Worm (Caenorhabditis elegans) whole organism, midembryonic: ENCODE results near the gene tmem-258.

Experiments used
- med-1 ChIP-seq: sonication (generic microtip); optimal IDR thresholded peaks from 2 replicates; lab custom pipeline; 2017; ENCODE audit warnings: missing genetic modification characterization, mild to moderate bottlenecking, missing compliant biosample characterization, antibody characterized with exemption, missing genetic modification reagents; ENCODE audit not compliant: insufficient read depth
- ref-1 ChIP-seq: fragments of 200-800 bp; sonication (Bioruptor generic); conservative IDR thresholded peaks from 2 replicates; pipeline ENCODE4 v1.3.6; 2022; ENCODE audit warnings: missing genetic modification reagents, missing genetic modification characterization, missing compliant biosample characterization
- ztf-23 ChIP-seq: fragments of 200-800 bp; sonication (Bioruptor generic); IDR thresholded peaks from 2 replicates; pipeline ENCODE4 v1.3.6; 2022; ENCODE audit warnings: missing genetic modification reagents, missing genetic modification characterization, missing compliant biosample characterization
- ztf-29 ChIP-seq: fragments of 200-800 bp; sonication (Bioruptor generic); IDR thresholded peaks from 2 replicates; pipeline ENCODE4 v1.3.6; 2022; ENCODE audit warnings: missing genetic modification reagents, missing genetic modification characterization, missing compliant biosample characterization

DNA sequence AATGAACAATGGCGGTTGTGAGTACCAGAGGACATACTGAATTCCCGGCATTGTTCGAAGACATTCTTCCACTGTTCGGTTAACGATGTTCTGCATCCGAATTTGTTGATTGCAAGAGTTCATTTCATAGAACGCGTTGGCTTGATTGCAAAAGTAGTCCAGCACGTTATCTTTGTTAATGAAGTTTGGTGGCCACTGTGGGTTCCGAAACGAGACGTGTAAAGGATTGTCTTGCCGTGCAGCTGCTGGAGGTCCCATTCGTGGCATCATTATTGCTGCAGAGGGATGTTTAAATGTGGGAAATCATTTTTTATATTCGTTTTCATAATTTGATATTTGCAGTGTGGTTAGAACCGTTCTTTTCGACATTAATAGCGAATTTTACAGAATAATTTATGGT is 3.6 kb upstream of the tmem-258 start, which contains the start of gene mdt-6:
- TF ChIP-seq ref-1 (GFP tag; lab: Robert Waterston, UW): no peak
- no peak for TF ChIP-seq ztf-23 (GFP tag; lab: Robert Waterston, UW)
- TF ChIP-seq med-1 (GFP tag; lab: Kevin White, UChicago): no peak
- TF ChIP-seq ztf-29: no peak
